Fruit fly (Drosophila melanogaster): ENCODE results near the gene CG4511.

Gene CG4511

dm6 chr3R:10884031-10884677 is 29.9 kb downstream of the CG4511 start (continued):
- TF ChIP-seq CG10979 (tag; optimal IDR thresholded peaks at IDR 0.05), result peak; percentile 52
- TF ChIP-seq Nf-YA (GFP tag; IDR thresholded peaks at IDR 0.05), result 0 out of 2 replicates have a peak, but pooled peaks have one; percentile 32
- peak; percentile 70 for TF ChIP-seq CG11696 (GFP tag; IDR thresholded peaks at IDR 0.05)
- peak; percentile 87 for TF ChIP-seq tgo (GFP tag; IDR thresholded peaks at IDR 0.05)
- no peak for TF ChIP-seq kay (GFP tag; optimal IDR thresholded peaks at IDR 0.05)
- TF ChIP-seq gt (GFP tag; IDR thresholded peaks at IDR 0.05), result no peak
- TF ChIP-seq stc (GFP tag; IDR thresholded peaks at IDR 0.05), result peak; percentile 84
- no peak for TF ChIP-seq CG33557 (GFP tag; optimal IDR thresholded peaks at IDR 0.05)
- TF ChIP-seq CG11504 (tag; optimal IDR thresholded peaks at IDR 0.05), result peak; percentile 88
- TF ChIP-seq CG42726 (GFP tag; IDR thresholded peaks at IDR 0.05; ENCODE audit: partially characterized antibody), result no peak
- TF ChIP-seq CG14014 (GFP tag; IDR thresholded peaks at IDR 0.05), result peak; percentile 80
- no peak for TF ChIP-seq Lhr (GFP tag; optimal IDR thresholded peaks at IDR 0.05)
- peak; percentile 75 for TF ChIP-seq CG2120 (GFP tag; optimal IDR thresholded peaks at IDR 0.05)
- peak; percentile 19 for TF ChIP-seq CG6765 (GFP tag; optimal IDR thresholded peaks at IDR 0.05)
- TF ChIP-seq nerfin-2 (GFP tag; IDR thresholded peaks at IDR 0.05; ENCODE audit: partially characterized antibody), result no peak
- peak; percentile 15 for TF ChIP-seq Hsf (GFP tag; optimal IDR thresholded peaks at IDR 0.05)
- TF ChIP-seq NfI (GFP tag; optimal IDR thresholded peaks at IDR 0.05), result peak; percentile 61
- peak; percentile 80 for TF ChIP-seq CG15269 (tag; optimal IDR thresholded peaks at IDR 0.05)
- TF ChIP-seq schlank (tag; optimal IDR thresholded peaks at IDR 0.05), result peak; percentile 45
- TF ChIP-seq pfk (GFP tag; optimal IDR thresholded peaks at IDR 0.05), result no peak
- TF ChIP-seq CG12744 (GFP tag; optimal IDR thresholded peaks at IDR 0.05), result no peak
- no peak for TF ChIP-seq crol (GFP tag; IDR thresholded peaks at IDR 0.05)
- TF ChIP-seq Sox102F (GFP tag; optimal IDR thresholded peaks at IDR 0.05), result peak; percentile 73
- TF ChIP-seq fru (optimal IDR thresholded peaks at IDR 0.05), result no peak
- TF ChIP-seq grau (tag; optimal IDR thresholded peaks at IDR 0.05), result peak; percentile 75
- TF ChIP-seq C15 (GFP tag; IDR thresholded peaks at IDR 0.05), result 0 out of 3 replicates have a peak, but pooled peaks have one; percentile 61
- peak; percentile 66 for TF ChIP-seq CG17829 (tag; optimal IDR thresholded peaks at IDR 0.05)
- TF ChIP-seq zfh1 (GFP tag; IDR thresholded peaks at IDR 0.05), result peak; percentile 79
- TF ChIP-seq lov (optimal IDR thresholded peaks at IDR 0.05), result no peak
- TF ChIP-seq lov (GFP tag; IDR thresholded peaks at IDR 0.05), result peak; percentile 72; the same call in 2 of the 3 replicates
- TF ChIP-seq zfh2 (GFP tag; optimal IDR thresholded peaks at IDR 0.05), result peak; percentile 7
- peak; percentile 31 for TF ChIP-seq CG4854 (GFP tag; optimal IDR thresholded peaks at IDR 0.05)
- TF ChIP-seq pan (optimal IDR thresholded peaks at IDR 0.05), result no peak
- TF ChIP-seq pan (GFP tag; optimal IDR thresholded peaks at IDR 0.05 in 1 of 2, IDR thresholded peaks at IDR 0.05 in 1 of 2), result peak in 1 of 2 experiments; percentile 84
- TF ChIP-seq Dbx (GFP tag; IDR thresholded peaks at IDR 0.05), result peak; percentile 82; the same call in 2 of the 3 replicates
- peak; percentile 44; the same call in 1 of the 2 replicates for TF ChIP-seq Lim3 (GFP tag; IDR thresholded peaks at IDR 0.05)
- peak; percentile 73 for TF ChIP-seq CG11085 (GFP tag; IDR thresholded peaks at IDR 0.05)
- TF ChIP-seq CG17568 (GFP tag; optimal IDR thresholded peaks at IDR 0.05), result peak; percentile 16
- TF ChIP-seq gcm2 (GFP tag; optimal IDR thresholded peaks at IDR 0.05), result no peak
- no peak for TF ChIP-seq dimm (GFP tag; IDR thresholded peaks at IDR 0.05)
- peak; percentile 59; the same call in 1 of the 3 replicates for TF ChIP-seq CG11093 (GFP tag; IDR thresholded peaks at IDR 0.05)
- TF ChIP-seq MESR4 (GFP tag; optimal IDR thresholded peaks at IDR 0.05), result no peak
- TF ChIP-seq CG13123 (GFP tag; optimal IDR thresholded peaks at IDR 0.05), result no peak
- TF ChIP-seq CG32532 (GFP tag; IDR thresholded peaks at IDR 0.05), result peak; percentile 94
- TF ChIP-seq HHEX (GFP tag; optimal IDR thresholded peaks at IDR 0.05), result peak; percentile 83
- no peak for TF ChIP-seq Neu2 (GFP tag; optimal IDR thresholded peaks at IDR 0.05; ENCODE audit: borderline replicate concordance)
- no peak for TF ChIP-seq sug (tag; optimal IDR thresholded peaks at IDR 0.05)
- peak; percentile 65 for TF ChIP-seq CG17385 (GFP tag; optimal IDR thresholded peaks at IDR 0.05)
- no peak for TF ChIP-seq Sry-β (GFP tag; optimal IDR thresholded peaks at IDR 0.05)
- TF ChIP-seq Dll (GFP tag; IDR thresholded peaks at IDR 0.05; ENCODE audit: partially characterized antibody), result no peak

Data from whole organism, embryonic.